Fruit fly (Drosophila melanogaster): ENCODE data around the gene bor.

- TF ChIP-seq Snoo (tag; optimal IDR thresholded peaks at IDR 0.05) = peak; percentile 87
- peak; percentile 84 for TF ChIP-seq EcR (GFP tag; optimal IDR thresholded peaks at IDR 0.05)
- peak; percentile 100 for TF ChIP-seq fd96Ca (GFP tag; IDR thresholded peaks at IDR 0.05)
These were observed 41.5 kb downstream of the bor start for dm6 chr3R:16222300-16222903.

Measured in whole organism, pupa.